Worm (Caenorhabditis elegans) whole organism, L1 larva: ENCODE measurements around the gene C26B9.3.
A peak's percentile ranks its signal among the peaks of the same experiment; 100 is the strongest.

Experiments
- C04F5.9 ChIP-seq: sonication (generic microtip); optimal IDR thresholded peaks from 2 replicates; lab custom pipeline; 2016; ENCODE audit warnings: missing genetic modification characterization, missing compliant biosample characterization
- C16A3.4 ChIP-seq: fragments of 150-350 bp; optimal IDR thresholded peaks from 2 replicates; lab custom pipeline; 2014; ENCODE audit warnings: missing biosample characterization, missing genetic modification characterization
- C34B4.2 ChIP-seq: sonication (generic microtip); optimal IDR thresholded peaks from 2 replicates; lab custom pipeline; 2017; ENCODE audit warnings: mild to moderate bottlenecking, missing genetic modification characterization, missing compliant biosample characterization
- F16B12.6 ChIP-seq: fragments of 150-350 bp; optimal IDR thresholded peaks from 2 replicates; lab custom pipeline; 2014; ENCODE audit warnings: missing biosample characterization, missing genetic modification characterization
- Y116A8C.19 ChIP-seq: sonication (generic microtip); optimal IDR thresholded peaks from 2 replicates; lab custom pipeline; 2016; ENCODE audit warnings: missing compliant biosample characterization, missing genetic modification characterization, borderline replicate concordance
- aha-1 ChIP-seq: fragments of 150-350 bp; optimal IDR thresholded peaks from 2 replicates; lab custom pipeline; 2014; ENCODE audit warnings: missing biosample characterization, missing genetic modification characterization
- alr-1 ChIP-seq: fragments of 200-800 bp; sonication (Bioruptor generic); optimal IDR thresholded peaks from 2 replicates; lab custom pipeline; 2018; ENCODE audit warnings: borderline replicate concordance, mild to moderate bottlenecking, missing genetic modification characterization, missing compliant biosample characterization
- aly-2 ChIP-seq: fragments of 150-350 bp; optimal IDR thresholded peaks from 2 replicates; lab custom pipeline; 2014; ENCODE audit warnings: missing biosample characterization, missing genetic modification characterization
- ama-1 ChIP-seq: fragments of 150-350 bp; optimal IDR thresholded peaks from 2 replicates; lab custom pipeline; 2014
- ceh-63 ChIP-seq: fragments of 200-800 bp; sonication (Bioruptor generic); optimal IDR thresholded peaks from 2 replicates; lab custom pipeline; 2018; ENCODE audit warnings: mild to moderate bottlenecking, missing genetic modification characterization, missing compliant biosample characterization
- ceh-88 ChIP-seq: fragments of 200-800 bp; sonication (Bioruptor generic); IDR thresholded peaks from 2 replicates; pipeline ENCODE4 v1.3.6; 2022; ENCODE audit warnings: missing genetic modification characterization, missing compliant biosample characterization
- dpl-1 ChIP-seq, 3 experiments: fragments of 150-350 bp in 2 of 3; sonication (generic microtip) in 1 of 3; optimal IDR thresholded peaks; 2 replicates each; lab custom pipeline; 2014 to 2017; ENCODE audit warnings: missing biosample characterization in 3 of 3, missing genetic modification characterization in 3 of 3, missing genetic modification reagents in 3 of 3
- efl-1 ChIP-seq, 4 experiments: fragments of 150-350 bp; optimal IDR thresholded peaks in 3 of 4; peaks in 1 of 4; 1 replicate in 1 of 4; 2 replicates in 3 of 4; lab custom pipeline; 2014; ENCODE audit warnings: missing biosample characterization in 2 of 4, missing genetic modification characterization in 2 of 4, missing genetic modification reagents in 2 of 4
- efl-3 ChIP-seq: fragments of 200-800 bp; sonication (Bioruptor generic); optimal IDR thresholded peaks from 2 replicates; lab custom pipeline; 2018; ENCODE audit warnings: mild to moderate bottlenecking, missing genetic modification characterization, missing compliant biosample characterization
- elt-2 ChIP-seq: sonication (generic microtip); optimal IDR thresholded peaks from 2 replicates; lab custom pipeline; 2016; ENCODE audit warnings: missing genetic modification characterization, mild to moderate bottlenecking, inconsistent platforms, missing compliant biosample characterization, missing genetic modification reagents
- fkh-8 ChIP-seq: sonication (generic microtip); optimal IDR thresholded peaks from 2 replicates; lab custom pipeline; 2016; ENCODE audit warnings: mild to moderate bottlenecking, missing genetic modification characterization, missing compliant biosample characterization
- grh-1 ChIP-seq: fragments of 200-800 bp; sonication (Bioruptor generic); IDR thresholded peaks from 2 replicates; pipeline ENCODE4 v1.3.6; 2022; ENCODE audit warnings: missing genetic modification reagents, missing genetic modification characterization, missing compliant biosample characterization
- hpl-2 ChIP-seq: fragments of 150-350 bp; optimal IDR thresholded peaks from 2 replicates; lab custom pipeline; 2014; ENCODE audit warnings: missing biosample characterization, missing genetic modification reagents, missing genetic modification characterization
- lin-15B ChIP-seq: fragments of 150-350 bp; sonication (generic microtip); optimal IDR thresholded peaks from 3 replicates; lab custom pipeline; 2014; ENCODE audit warnings: missing biosample characterization, missing genetic modification characterization
- lir-3 ChIP-seq: sonication (generic microtip); optimal IDR thresholded peaks from 2 replicates; lab custom pipeline; 2016; ENCODE audit warnings: mild to moderate bottlenecking, missing genetic modification characterization, moderate library complexity, missing compliant biosample characterization; ENCODE audit not compliant: poor library complexity
- mab-9 ChIP-seq: fragments of 200-800 bp; sonication (Bioruptor generic); IDR thresholded peaks from 2 replicates; pipeline ENCODE4 v1.3.6; 2022; ENCODE audit warnings: missing genetic modification reagents, missing genetic modification characterization, missing compliant biosample characterization
- mef-2 ChIP-seq: fragments of 150-350 bp; optimal IDR thresholded peaks from 2 replicates; lab custom pipeline; 2014; ENCODE audit warnings: missing biosample characterization, missing genetic modification characterization
- mep-1 ChIP-seq: fragments of 150-350 bp; optimal IDR thresholded peaks from 2 replicates; lab custom pipeline; 2014; ENCODE audit warnings: missing biosample characterization, missing genetic modification characterization
- nhr-11 ChIP-seq: fragments of 150-350 bp; optimal IDR thresholded peaks from 2 replicates; lab custom pipeline; 2014; ENCODE audit warnings: missing biosample characterization, missing genetic modification characterization
- nhr-19 ChIP-seq: fragments of 200-800 bp; sonication (Bioruptor generic); conservative IDR thresholded peaks from 2 replicates; pipeline ENCODE4 v1.3.6; 2022; ENCODE audit warnings: missing genetic modification characterization, missing compliant biosample characterization
- nhr-20 ChIP-seq: sonication (generic microtip); optimal IDR thresholded peaks from 2 replicates; lab custom pipeline; 2016; ENCODE audit warnings: mild to moderate bottlenecking, missing genetic modification characterization, missing compliant biosample characterization
- nhr-237 ChIP-seq: fragments of 150-350 bp; optimal IDR thresholded peaks from 2 replicates; lab custom pipeline; 2014; ENCODE audit warnings: missing biosample characterization, missing genetic modification characterization
- nhr-71 ChIP-seq: sonication (generic microtip); optimal IDR thresholded peaks from 2 replicates; lab custom pipeline; 2016; ENCODE audit warnings: mild to moderate bottlenecking, missing genetic modification characterization, moderate library complexity, missing compliant biosample characterization
- nhr-77 ChIP-seq: fragments of 150-350 bp; optimal IDR thresholded peaks from 2 replicates; lab custom pipeline; 2014; ENCODE audit warnings: missing biosample characterization, missing genetic modification characterization
- nhr-84 ChIP-seq: sonication (generic microtip); optimal IDR thresholded peaks from 2 replicates; lab custom pipeline; 2017; ENCODE audit warnings: missing biosample characterization, missing genetic modification characterization
- nhr-85 ChIP-seq: sonication (generic microtip); peaks from one replicate; lab custom pipeline; 2016; ENCODE audit warnings: missing genetic modification characterization, inconsistent platforms, missing compliant biosample characterization
- pag-3 ChIP-seq: sonication (generic microtip); optimal IDR thresholded peaks from 2 replicates; lab custom pipeline; 2017; ENCODE audit warnings: missing genetic modification characterization, mild to moderate bottlenecking, missing compliant biosample characterization, antibody characterized with exemption, borderline replicate concordance; ENCODE audit not compliant: insufficient read depth
- pax-3 ChIP-seq: fragments of 200-800 bp; sonication (Bioruptor generic); optimal IDR thresholded peaks from 2 replicates; lab custom pipeline; 2018; ENCODE audit warnings: mild to moderate bottlenecking, missing genetic modification characterization, moderate library complexity, missing compliant biosample characterization
- pqm-1 ChIP-seq: sonication (generic microtip); optimal IDR thresholded peaks from 3 replicates; lab custom pipeline; 2017; ENCODE audit warnings: missing biosample characterization, missing genetic modification characterization
- rnt-1 ChIP-seq: sonication (generic microtip); optimal IDR thresholded peaks from 2 replicates; lab custom pipeline; 2016; ENCODE audit warnings: mild to moderate bottlenecking, missing genetic modification characterization, moderate library complexity, missing compliant biosample characterization
- skn-1 ChIP-seq: fragments of 150-350 bp; optimal IDR thresholded peaks from 2 replicates; lab custom pipeline; 2014; ENCODE audit warnings: missing biosample characterization, missing genetic modification characterization
- snu-23 ChIP-seq: sonication (generic microtip); optimal IDR thresholded peaks from 2 replicates; lab custom pipeline; 2016; ENCODE audit warnings: missing genetic modification characterization, missing compliant biosample characterization
- sptf-1 ChIP-seq: fragments of 150-350 bp; optimal IDR thresholded peaks from 2 replicates; lab custom pipeline; 2014; ENCODE audit warnings: missing biosample characterization, missing genetic modification characterization
- sup-37 ChIP-seq: fragments of 200-800 bp; sonication (Bioruptor generic); optimal IDR thresholded peaks from 2 replicates; lab custom pipeline; 2018; ENCODE audit warnings: mild to moderate bottlenecking, missing genetic modification characterization, missing compliant biosample characterization
- unc-30 ChIP-seq: sonication (generic microtip); optimal IDR thresholded peaks from 2 replicates; lab custom pipeline; 2017; ENCODE audit warnings: missing biosample characterization, missing genetic modification characterization
- unc-98 ChIP-seq: fragments of 200-800 bp; sonication (Bioruptor generic); IDR thresholded peaks from 2 replicates; pipeline ENCODE4 v1.3.6; 2022; ENCODE audit warnings: missing genetic modification characterization, missing compliant biosample characterization
- xbp-1 ChIP-seq: sonication (generic microtip); optimal IDR thresholded peaks from 2 replicates; lab custom pipeline; 2016; ENCODE audit warnings: missing genetic modification characterization, missing compliant biosample characterization
- zip-4 ChIP-seq: fragments of 200-800 bp; sonication (Bioruptor generic); optimal IDR thresholded peaks from 2 replicates; lab custom pipeline; 2018; ENCODE audit warnings: mild to moderate bottlenecking, missing genetic modification characterization, moderate library complexity, missing compliant biosample characterization
- ztf-11 ChIP-seq, 2 experiments: sonication (generic microtip); optimal IDR thresholded peaks; 2 replicates each; lab custom pipeline; 2016 to 2017; ENCODE audit warnings: missing genetic modification characterization in 2 of 2, missing biosample characterization in 1 of 2, missing compliant biosample characterization in 1 of 2

Gene C26B9.3

ce11 chrX:5323287-5323686, 14.8 kb upstream of the C26B9.3 start, which contains the start of gene sto-2:
Gene sto-2, minus strand, starts transcription at chrX:5323387.
- TF ChIP-seq elt-2 (no peak), sup-37 (GFP tag; lab: Kevin White, UChicago) (no peak), fkh-8 (tag; lab: Kevin White, UChicago) (no peak), snu-23 (GFP tag; lab: Kevin White, UChicago) (no peak), C34B4.2 (tag; lab: Kevin White, UChicago) (no peak), mep-1 (no peak), nhr-11 (tag; lab: Kevin White, UChicago) (no peak), pqm-1 (tag; lab: Kevin White, UChicago) (no peak), F16B12.6 (tag; lab: Kevin White, UChicago) (no peak), zip-4 (GFP tag; lab: Kevin White, UChicago) (no peak), rnt-1 (tag; lab: Kevin White, UChicago) (no peak), unc-98 (GFP tag; lab: Robert Waterston, UW) (no peak)

DNA sequence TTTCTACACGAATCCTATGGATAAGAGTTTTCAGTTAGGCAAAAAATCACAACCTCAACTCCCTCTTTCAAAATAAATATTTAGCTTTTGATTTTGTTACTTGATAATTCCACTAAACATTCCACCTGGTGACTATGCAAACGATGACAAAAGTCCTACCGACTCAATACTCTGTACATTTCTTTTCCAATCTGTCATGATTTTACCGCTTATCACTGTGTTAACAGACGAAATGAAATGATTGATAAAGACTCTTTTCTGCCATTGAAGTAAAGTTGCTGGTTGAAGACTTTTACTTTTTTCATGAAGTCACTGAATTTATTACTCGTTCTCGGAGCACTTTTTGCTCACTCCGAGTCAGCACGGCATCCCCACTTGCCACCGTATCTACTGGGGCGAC, 8.9 kb upstream of the C26B9.3 start, which contains the start of gene C26B9.5:
Gene C26B9.5 (plus strand): TSS at position 244 of the 400 bp plus-strand sequence.
- TF ChIP-seq elt-2 = peak; percentile 37
- TF ChIP-seq ceh-63 (GFP tag; lab: Kevin White, UChicago) = no peak

DNA sequence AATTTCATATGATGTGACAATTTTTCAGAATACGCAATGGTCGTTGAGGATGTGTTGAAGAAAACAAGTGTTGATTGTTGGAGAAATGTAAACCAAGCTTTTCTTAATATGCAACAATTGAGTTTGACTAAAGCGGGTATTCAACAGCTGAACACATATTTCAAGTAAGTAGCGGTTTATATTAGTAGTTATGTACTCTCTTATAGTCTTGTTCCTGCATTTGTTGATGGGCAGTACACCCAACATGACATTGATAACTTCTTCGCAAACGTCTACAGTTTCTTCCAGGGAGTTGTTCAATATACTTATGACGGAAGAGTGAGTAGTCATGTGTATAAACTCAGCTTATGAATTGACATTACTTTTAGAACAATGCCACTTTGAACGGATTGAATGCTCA, 7.3 kb upstream of the C26B9.3 start:
- TF ChIP-seq efl-1 (optimal IDR thresholded peaks at IDR 0.05; lab: Kevin White, UChicago) (no peak), efl-1 (GFP tag; optimal IDR thresholded peaks at IDR 0.05 in 1 of 2; lab: Kevin White, UChicago) (peak in 1 of 2 experiments; percentile 52), skn-1 (tag; lab: Kevin White, UChicago) (no peak)

ce11 chrX:5335368-5335767, 2.7 kb upstream of the C26B9.3 start, which contains the start of gene C26B9.6:
Gene C26B9.6, minus strand, starts transcription at chrX:5335468.
- no peak for TF ChIP-seq pax-3
- TF ChIP-seq pag-3 (tag; lab: Kevin White, UChicago) = no peak
- TF ChIP-seq efl-3 (GFP tag; lab: Kevin White, UChicago) = no peak
- TF ChIP-seq rnt-1 (tag; lab: Kevin White, UChicago) = no peak
- no peak for TF ChIP-seq nhr-77
- TF ChIP-seq C04F5.9 (tag; lab: Kevin White, UChicago) = no peak
- TF ChIP-seq fkh-8 (tag; lab: Kevin White, UChicago) = no peak
- no peak for TF ChIP-seq ceh-63 (GFP tag; lab: Kevin White, UChicago)
- TF ChIP-seq pqm-1 (tag; lab: Kevin White, UChicago) = no peak
- TF ChIP-seq hpl-2 = no peak
- no peak for TF ChIP-seq mab-9 (GFP tag; lab: Robert Waterston, UW)
- TF ChIP-seq aly-2 (tag; lab: Kevin White, UChicago) = no peak
- no peak for TF ChIP-seq mef-2
- no peak for TF ChIP-seq lir-3 (tag; lab: Kevin White, UChicago)
- no peak for TF ChIP-seq ceh-88 (GFP tag; lab: Robert Waterston, UW)

- no peak for TF ChIP-seq nhr-84 (tag; lab: Kevin White, UChicago)
- TF ChIP-seq Y116A8C.19 = no peak
- peak; percentile 64 for TF ChIP-seq nhr-20 (tag; lab: Kevin White, UChicago)
- no peak for TF ChIP-seq ama-1
- no peak for TF ChIP-seq sup-37 (GFP tag; lab: Kevin White, UChicago)
- peak; percentile 45 for TF ChIP-seq xbp-1 (tag; lab: Kevin White, UChicago)
- no peak for TF ChIP-seq nhr-237 (tag; lab: Kevin White, UChicago)
- no peak for TF ChIP-seq ztf-11 (tag; optimal IDR thresholded peaks at IDR 0.05; lab: Kevin White, UChicago)
- TF ChIP-seq mab-9 (GFP tag; lab: Robert Waterston, UW) = no peak
- TF ChIP-seq skn-1 (tag; lab: Kevin White, UChicago) = peak; percentile 29
- TF ChIP-seq nhr-85 (tag; lab: Kevin White, UChicago) = no peak
- TF ChIP-seq grh-1 (GFP tag; lab: Robert Waterston, UW) = no peak
- TF ChIP-seq C16A3.4 (tag; lab: Kevin White, UChicago) = peak; percentile 10
- peak in 1 of 2 experiments; percentile 48 for TF ChIP-seq efl-1 (optimal IDR thresholded peaks at IDR 0.05; lab: Kevin White, UChicago)
- peak; percentile 2 to 20 for TF ChIP-seq efl-1 (GFP tag; optimal IDR thresholded peaks at IDR 0.05 in 1 of 2; lab: Kevin White, UChicago)
- TF ChIP-seq aha-1 (tag; lab: Kevin White, UChicago) = no peak
- TF ChIP-seq dpl-1 (GFP tag; optimal IDR thresholded peaks at IDR 0.05; lab: Kevin White, UChicago) = peak in 1 of 3 experiments; percentile 24
- TF ChIP-seq nhr-19 (GFP tag; lab: Robert Waterston, UW) = peak; percentile 21; the same call in 1 of the 2 replicates
- peak; percentile 74 for TF ChIP-seq nhr-71 (tag; lab: Kevin White, UChicago)
- TF ChIP-seq alr-1 (tag; lab: Kevin White, UChicago) = no peak
- no peak for TF ChIP-seq sptf-1
- TF ChIP-seq lin-15B (tag; lab: Kevin White, UChicago) = no peak
- no peak for TF ChIP-seq unc-30
- no peak for TF ChIP-seq pag-3 (tag; lab: Kevin White, UChicago)
Observed at ce11 chrX:5336498-5336897, 1.6 kb upstream of the C26B9.3 start.
